Fruit fly (Drosophila melanogaster) whole organism, embryonic: ENCODE data around the gene in.
A peak's percentile ranks its signal among the peaks of the same experiment; 100 is the strongest.

ENCODE experiments used
- Asciz ChIP-seq: fragments of 200-800 bp; sonication (Bioruptor generic); optimal IDR thresholded peaks from 2 replicates; lab custom pipeline; 2017; ENCODE audit warnings: missing biosample characterization, mild to moderate bottlenecking, missing genetic modification characterization, missing genetic modification reagents
- BtbVII ChIP-seq: fragments of 200-800 bp; sonication (Bioruptor generic); optimal IDR thresholded peaks from 3 replicates; lab custom pipeline; 2017; ENCODE audit warnings: missing biosample characterization, mild to moderate bottlenecking, missing genetic modification characterization
- CG10274 ChIP-seq: fragments of 200-800 bp; sonication (Bioruptor generic); optimal IDR thresholded peaks from 3 replicates; lab custom pipeline; 2017; ENCODE audit warnings: missing biosample characterization, mild to moderate bottlenecking, missing genetic modification characterization
- CG10654 ChIP-seq: fragments of 200-800 bp; sonication (Bioruptor generic); optimal IDR thresholded peaks from 2 replicates; lab custom pipeline; 2016; ENCODE audit warnings: missing biosample characterization, missing genetic modification characterization
- CG12659 ChIP-seq: fragments of 200-800 bp; sonication (Bioruptor generic); optimal IDR thresholded peaks from 3 replicates; lab custom pipeline; 2017; ENCODE audit warnings: mild to moderate bottlenecking, missing biosample characterization, missing genetic modification reagents, missing genetic modification characterization
- CG14014 ChIP-seq: fragments of 200-800 bp; sonication (Bioruptor generic); IDR thresholded peaks from 2 replicates; pipeline ENCODE4 v1.3.6; 2022; ENCODE audit warnings: missing biosample characterization, missing genetic modification characterization
- CG15514 ChIP-seq: fragments of 200-800 bp; sonication (Bioruptor generic); optimal IDR thresholded peaks from 3 replicates; lab custom pipeline; 2017; ENCODE audit warnings: missing biosample characterization, missing genetic modification characterization, mild to moderate bottlenecking, moderate library complexity, missing genetic modification reagents
- CG15601 ChIP-seq: fragments of 200-800 bp; sonication (Bioruptor generic); optimal IDR thresholded peaks from 3 replicates; lab custom pipeline; 2019; ENCODE audit warnings: missing biosample characterization, mild to moderate bottlenecking, missing genetic modification characterization, moderate library complexity
- CG17359 ChIP-seq: fragments of 200-800 bp; sonication (Bioruptor generic); optimal IDR thresholded peaks from 3 replicates; lab custom pipeline; 2018; ENCODE audit warnings: missing biosample characterization, mild to moderate bottlenecking, missing genetic modification characterization, moderate library complexity
- CG17612 ChIP-seq: fragments of 200-800 bp; sonication (Bioruptor generic); IDR thresholded peaks from 2 replicates; pipeline ENCODE4 v1.3.6; 2022; ENCODE audit warnings: missing biosample characterization, missing genetic modification characterization
- CG1792 ChIP-seq: fragments of 200-800 bp; sonication (Bioruptor generic); optimal IDR thresholded peaks from 2 replicates; lab custom pipeline; 2016; ENCODE audit warnings: missing biosample characterization, missing genetic modification characterization
- CG18011 ChIP-seq: fragments of 200-800 bp; sonication (Bioruptor generic); optimal IDR thresholded peaks from 2 replicates; lab custom pipeline; 2017; ENCODE audit warnings: missing biosample characterization, missing genetic modification characterization, mild to moderate bottlenecking, moderate library complexity, missing genotype
- CG2120 ChIP-seq: fragments of 200-800 bp; sonication (Bioruptor generic); optimal IDR thresholded peaks from 3 replicates; lab custom pipeline; 2016; ENCODE audit warnings: missing biosample characterization, missing genetic modification characterization
- CG2199 ChIP-seq: fragments of 200-800 bp; sonication (Bioruptor generic); IDR thresholded peaks from 3 replicates; pipeline ENCODE4 v1.3.6; 2022; ENCODE audit warnings: missing biosample characterization, missing genetic modification characterization
- CG4424 ChIP-seq: fragments of 200-800 bp; sonication (Bioruptor generic); optimal IDR thresholded peaks from 3 replicates; lab custom pipeline; 2016; ENCODE audit warnings: missing biosample characterization, missing genetic modification characterization
- CG4820 ChIP-seq: fragments of 200-800 bp; sonication (Bioruptor generic); optimal IDR thresholded peaks from 3 replicates; lab custom pipeline; 2016; ENCODE audit warnings: missing biosample characterization, missing genetic modification characterization
- CG6683 ChIP-seq: fragments of 200-800 bp; sonication (Bioruptor generic); optimal IDR thresholded peaks from 2 replicates; lab custom pipeline; 2017; ENCODE audit warnings: missing biosample characterization, mild to moderate bottlenecking, missing genetic modification characterization, missing genetic modification reagents
- CG6765 ChIP-seq: fragments of 200-800 bp; sonication (Bioruptor generic); optimal IDR thresholded peaks from 3 replicates; lab custom pipeline; 2017; ENCODE audit warnings: missing biosample characterization, mild to moderate bottlenecking, missing genetic modification characterization
- CG6854 ChIP-seq: fragments of 200-800 bp; sonication (Bioruptor generic); optimal IDR thresholded peaks from 3 replicates; lab custom pipeline; 2017; ENCODE audit warnings: missing biosample characterization, mild to moderate bottlenecking, missing genetic modification characterization
- CG8290 ChIP-seq, 3 experiments: fragments of 200-800 bp; sonication (Bioruptor generic); optimal IDR thresholded peaks; 2 replicates each; lab custom pipeline; 2016 to 2019; ENCODE audit warnings: missing biosample characterization in 3 of 3, missing genetic modification characterization in 3 of 3, mild to moderate bottlenecking in 2 of 3, moderate library complexity in 1 of 3
- CG8765 ChIP-seq: fragments of 200-800 bp; sonication (Bioruptor generic); IDR thresholded peaks from 2 replicates; pipeline ENCODE4 v1.3.6; 2022; ENCODE audit warnings: missing biosample characterization, missing genetic modification characterization
- CG8944 ChIP-seq: fragments of 200-800 bp; sonication (Bioruptor generic); optimal IDR thresholded peaks from 3 replicates; lab custom pipeline; 2016; ENCODE audit warnings: missing biosample characterization, missing genetic modification characterization
- CrebB ChIP-seq: fragments of 200-800 bp; sonication (Bioruptor generic); optimal IDR thresholded peaks from 3 replicates; lab custom pipeline; 2018; ENCODE audit warnings: missing biosample characterization, mild to moderate bottlenecking, missing genetic modification characterization
- D19B ChIP-seq: fragments of 200-800 bp; sonication (Bioruptor generic); optimal IDR thresholded peaks from 2 replicates; lab custom pipeline; 2017; ENCODE audit warnings: missing biosample characterization, mild to moderate bottlenecking, missing genetic modification characterization
- Deaf1 ChIP-seq: fragments of 200-800 bp; optimal IDR thresholded peaks from 3 replicates; lab custom pipeline; 2019; ENCODE audit warnings: missing biosample characterization, mild to moderate bottlenecking, missing genetic modification characterization, moderate library complexity
- Dref ChIP-seq: fragments of 200-800 bp; sonication (Bioruptor generic); IDR thresholded peaks from 2 replicates; pipeline ENCODE4 v1.3.6; 2022; ENCODE audit warnings: missing biosample characterization, missing genetic modification characterization
- Drgx ChIP-seq: fragments of 200-800 bp; sonication (Bioruptor generic); IDR thresholded peaks from 2 replicates; pipeline ENCODE4 v1.3.6; 2022; ENCODE audit warnings: missing biosample characterization, missing genetic modification characterization
- GATAe ChIP-seq: fragments of 200-800 bp; sonication (Bioruptor generic); conservative IDR thresholded peaks from 2 replicates; pipeline ENCODE4 v1.3.6; 2022; ENCODE audit warnings: missing biosample characterization, missing genetic modification characterization
- H15 ChIP-seq: fragments of 200-800 bp; sonication (Bioruptor generic); IDR thresholded peaks from 3 replicates; pipeline ENCODE4 v1.3.6; 2022; ENCODE audit warnings: missing biosample characterization, missing genetic modification characterization
- HLH3B ChIP-seq: fragments of 200-800 bp; sonication (Bioruptor generic); IDR thresholded peaks from 2 replicates; pipeline ENCODE4 v1.3.6; 2022; ENCODE audit warnings: missing biosample characterization, missing genetic modification characterization
- Hr3 ChIP-seq: fragments of 200-800 bp; sonication (Bioruptor generic); optimal IDR thresholded peaks from 3 replicates; lab custom pipeline; 2016; ENCODE audit warnings: missing biosample characterization, missing genetic modification characterization
- Mrtf ChIP-seq: fragments of 200-800 bp; sonication (Bioruptor generic); IDR thresholded peaks from 3 replicates; pipeline ENCODE4 v1.3.6; 2022; ENCODE audit warnings: missing biosample characterization, missing genetic modification characterization
- Trl ChIP-seq, 3 experiments: fragments of >200 bp in 2 of 3; fragments of 200-800 bp in 1 of 3; sonication (Bioruptor generic) in 1 of 3; optimal IDR thresholded peaks; 2 replicates in 1 of 3; 3 replicates in 2 of 3; lab custom pipeline; 2016 to 2017; ENCODE audit warnings: missing biosample characterization in 1 of 3, missing genetic modification characterization in 1 of 3
- bowl ChIP-seq: fragments of 200-800 bp; sonication (Bioruptor generic); IDR thresholded peaks from 2 replicates; pipeline ENCODE4 v1.3.6; 2022; ENCODE audit warnings: missing biosample characterization, missing genetic modification characterization
- emc ChIP-seq: fragments of 200-800 bp; sonication (Bioruptor generic); optimal IDR thresholded peaks from 2 replicates; lab custom pipeline; 2016; ENCODE audit warnings: missing biosample characterization, missing genetic modification characterization
- fd3F ChIP-seq: fragments of 200-800 bp; sonication (Bioruptor generic); optimal IDR thresholded peaks from 2 replicates; lab custom pipeline; 2018; ENCODE audit warnings: missing biosample characterization, mild to moderate bottlenecking, missing genetic modification characterization, moderate library complexity
- ftz-f1 ChIP-seq: fragments of 200-800 bp; sonication (Bioruptor generic); optimal IDR thresholded peaks from 2 replicates; lab custom pipeline; 2016; ENCODE audit warnings: missing biosample characterization, missing genetic modification characterization
- fu2 ChIP-seq: fragments of 200-800 bp; sonication (Bioruptor generic); optimal IDR thresholded peaks from 2 replicates; lab custom pipeline; 2016; ENCODE audit warnings: missing biosample characterization, missing genetic modification characterization
- gt ChIP-seq: fragments of 200-800 bp; sonication (Bioruptor generic); IDR thresholded peaks from 2 replicates; pipeline ENCODE4 v1.3.6; 2022; ENCODE audit warnings: missing biosample characterization, missing genetic modification characterization
- lab ChIP-seq: fragments of 200-800 bp; sonication (Bioruptor generic); optimal IDR thresholded peaks from 3 replicates; lab custom pipeline; 2017; ENCODE audit warnings: missing biosample characterization, missing genetic modification characterization, mild to moderate bottlenecking, moderate library complexity, missing genetic modification reagents
- mam ChIP-seq: fragments of 200-800 bp; sonication (Bioruptor generic); optimal IDR thresholded peaks from 3 replicates; lab custom pipeline; 2016; ENCODE audit warnings: missing biosample characterization, missing genetic modification characterization
- pfk ChIP-seq: fragments of 200-800 bp; sonication (Bioruptor generic); optimal IDR thresholded peaks from 2 replicates; lab custom pipeline; 2018; ENCODE audit warnings: missing biosample characterization, mild to moderate bottlenecking, missing genetic modification characterization, moderate library complexity
- run ChIP-seq: fragments of 200-800 bp; sonication (Bioruptor generic); optimal IDR thresholded peaks from 3 replicates; lab custom pipeline; 2018; ENCODE audit warnings: missing biosample characterization, mild to moderate bottlenecking, missing genetic modification characterization
- sd ChIP-seq: fragments of 200-800 bp; sonication (Bioruptor generic); optimal IDR thresholded peaks from 3 replicates; lab custom pipeline; 2018; ENCODE audit warnings: missing biosample characterization, mild to moderate bottlenecking, missing genetic modification characterization, moderate library complexity
- sisA ChIP-seq: fragments of 200-800 bp; sonication (Bioruptor generic); IDR thresholded peaks from 2 replicates; pipeline ENCODE4 v1.3.6; 2022; ENCODE audit warnings: missing biosample characterization, missing genetic modification characterization
- vfl ChIP-seq: fragments of 200-800 bp; sonication (Bioruptor generic); optimal IDR thresholded peaks from 2 replicates; lab custom pipeline; 2016; ENCODE audit warnings: missing biosample characterization, missing genetic modification characterization
- zen ChIP-seq: fragments of 200-800 bp; sonication (Bioruptor generic); optimal IDR thresholded peaks from 3 replicates; lab custom pipeline; 2018; ENCODE audit warnings: missing biosample characterization, mild to moderate bottlenecking, missing genetic modification characterization, moderate library complexity
- zen2 ChIP-seq: fragments of 200-800 bp; sonication (Bioruptor generic); IDR thresholded peaks from 3 replicates; pipeline ENCODE4 v1.3.6; 2022; ENCODE audit warnings: missing biosample characterization, missing genetic modification characterization; ENCODE audit not compliant: partially characterized antibody

Gene in

dm6 chr3L:20395257-20395909 lies 28.4 kb downstream of the in start (continued):
- no peak for TF ChIP-seq CG18011 (GFP tag; lab: Kevin White, UChicago)
- TF ChIP-seq mam (GFP tag; lab: Kevin White, UChicago): peak; percentile 58
- no peak for TF ChIP-seq CG10654 (GFP tag; lab: Kevin White, UChicago)
- no peak for TF ChIP-seq HLH3B (GFP tag; lab: Robert Waterston, UW)
- 0 out of 2 replicates have a peak, but pooled peaks have one; percentile 15 for TF ChIP-seq Dref (GFP tag; lab: Robert Waterston, UW)
- TF ChIP-seq Hr3: peak; percentile 48
- peak; percentile 70 for TF ChIP-seq sd (tag; lab: Kevin White, UChicago)
- TF ChIP-seq CG10274 (GFP tag; lab: Kevin White, UChicago): peak; percentile 13
- 0 out of 2 replicates have a peak, but pooled peaks have one; percentile 38 for TF ChIP-seq Drgx
- peak; percentile 34 for TF ChIP-seq CG6765 (GFP tag; lab: Kevin White, UChicago)
- peak; percentile 58 for TF ChIP-seq pfk (GFP tag; lab: Kevin White, UChicago)
- TF ChIP-seq zen2: no peak
- peak; percentile 25 for TF ChIP-seq CG1792 (GFP tag; lab: Kevin White, UChicago)
- peak; percentile 19 for TF ChIP-seq fu2 (GFP tag; lab: Kevin White, UChicago)
- TF ChIP-seq fd3F (GFP tag; lab: Kevin White, UChicago): peak; percentile 7
- no peak; the same call in 1 of the 2 replicates for TF ChIP-seq GATAe
- TF ChIP-seq gt (GFP tag; lab: Robert Waterston, UW): no peak
- peak; percentile 44 for TF ChIP-seq CrebB
- TF ChIP-seq CG14014 (GFP tag; lab: Robert Waterston, UW): no peak
- TF ChIP-seq vfl: peak; percentile 30
- peak; percentile 59 for TF ChIP-seq CG4820 (GFP tag; lab: Kevin White, UChicago)
- peak; percentile 8 for TF ChIP-seq CG8944 (GFP tag; lab: Kevin White, UChicago)
- TF ChIP-seq CG8765 (GFP tag; lab: Robert Waterston, UW): peak; percentile 44; the same call in 1 of the 2 replicates
- peak; percentile 65 for TF ChIP-seq BtbVII (GFP tag; lab: Kevin White, UChicago)
- TF ChIP-seq CG4424 (GFP tag; lab: Kevin White, UChicago): no peak
- TF ChIP-seq run (tag; lab: Kevin White, UChicago): no peak
- no peak for TF ChIP-seq CG8290 (GFP tag; optimal IDR thresholded peaks at IDR 0.05; lab: Kevin White, UChicago)
- peak in 1 of 2 experiments; percentile 76 for TF ChIP-seq CG8290 (tag; optimal IDR thresholded peaks at IDR 0.05; lab: Kevin White, UChicago)
- no peak for TF ChIP-seq zen (tag; lab: Kevin White, UChicago)
- no peak for TF ChIP-seq Asciz (GFP tag; lab: Kevin White, UChicago)
- TF ChIP-seq H15 (GFP tag; lab: Robert Waterston, UW): no peak
- TF ChIP-seq CG2199: peak; percentile 89; the same call in 2 of the 3 replicates
- peak; percentile 55 for TF ChIP-seq ftz-f1 (GFP tag; lab: Kevin White, UChicago)
- 0 out of 3 replicates have a peak, but pooled peaks have one; percentile 37 for TF ChIP-seq Mrtf
- no peak for TF ChIP-seq CG15601 (tag; lab: Kevin White, UChicago)
- peak; percentile 56 for TF ChIP-seq emc (GFP tag; lab: Kevin White, UChicago)
- peak; percentile 65 for TF ChIP-seq lab
- no peak for TF ChIP-seq CG17612 (GFP tag; lab: Robert Waterston, UW)
- peak; percentile 32 for TF ChIP-seq CG6854 (GFP tag; lab: Kevin White, UChicago)
- peak in 1 of 2 experiments; percentile 5 for TF ChIP-seq Trl (optimal IDR thresholded peaks at IDR 0.05; lab: Kevin White, UChicago)
- no peak for TF ChIP-seq Trl (GFP tag; optimal IDR thresholded peaks at IDR 0.05; lab: Kevin White, UChicago)
- peak; percentile 38 for TF ChIP-seq CG15514 (GFP tag; lab: Kevin White, UChicago)
- TF ChIP-seq CG12659 (GFP tag; lab: Kevin White, UChicago): peak; percentile 57
- TF ChIP-seq D19B: peak; percentile 99
- TF ChIP-seq CG17359 (tag; lab: Kevin White, UChicago): no peak
- TF ChIP-seq Deaf1: peak; percentile 37
- peak; percentile 90 for TF ChIP-seq CG2120
- no peak for TF ChIP-seq bowl
- 0 out of 2 replicates have a peak, but pooled peaks have one; percentile 15 for TF ChIP-seq sisA (GFP tag; lab: Robert Waterston, UW)
- peak; percentile 19 for TF ChIP-seq CG6683 (GFP tag; lab: Kevin White, UChicago)
